Worm (Caenorhabditis elegans): Measurements from ENCODE around the gene tufm-1.

tufm-1 gene

ce11 chrIII:2805084-2805483, 9.7 kb downstream of the tufm-1 start, which contains the start of gene Y71H2AM.3:
Gene Y71H2AM.3, plus strand, starts transcription at chrIII:2805430.
- no peak; the same call in 1 of the 2 replicates for TF ChIP-seq isw-1 (GFP tag; IDR thresholded peaks at IDR 0.05)
- peak; percentile 51 for TF ChIP-seq nhr-19 (GFP tag; conservative IDR thresholded peaks at IDR 0.05)
- no peak for TF ChIP-seq egl-27 (tag; optimal IDR thresholded peaks at IDR 0.05)
- no peak for TF ChIP-seq blmp-1 (tag; optimal IDR thresholded peaks at IDR 0.05)
- TF ChIP-seq pag-3 (tag; optimal IDR thresholded peaks at IDR 0.05; ENCODE audit: borderline replicate concordance, insufficient read depth) = no peak
- TF ChIP-seq alr-1 (tag; optimal IDR thresholded peaks at IDR 0.05; ENCODE audit: borderline replicate concordance) = no peak
- peak in 2 of 3 experiments; percentile 25 to 67 for TF ChIP-seq ceh-82 (tag; optimal IDR thresholded peaks at IDR 0.05)
- TF ChIP-seq jun-1 (tag; optimal IDR thresholded peaks at IDR 0.05) = peak; percentile 11
- peak; percentile 23 for TF ChIP-seq unc-86 (tag; optimal IDR thresholded peaks at IDR 0.05)
- TF ChIP-seq nhr-28 (tag; optimal IDR thresholded peaks at IDR 0.05) = no peak
- peak; percentile 27 for TF ChIP-seq nhr-20 (tag; optimal IDR thresholded peaks at IDR 0.05)
- no peak for TF ChIP-seq mdl-1 (tag; optimal IDR thresholded peaks at IDR 0.05)
- peak; percentile 10 for TF ChIP-seq zip-4 (GFP tag; optimal IDR thresholded peaks at IDR 0.05)
- TF ChIP-seq egl-13 (tag; optimal IDR thresholded peaks at IDR 0.05) = no peak
- peak in 1 of 6 experiments; percentile 37 for TF ChIP-seq elt-3 (tag; optimal IDR thresholded peaks at IDR 0.05)
- TF ChIP-seq hpl-2 (GFP tag; optimal IDR thresholded peaks at IDR 0.05) = no peak
- peak; percentile 75 for TF ChIP-seq nhr-47 (tag; optimal IDR thresholded peaks at IDR 0.05)
- no peak for TF ChIP-seq zag-1 (tag; optimal IDR thresholded peaks at IDR 0.05)
- TF ChIP-seq pqm-1 (tag; optimal IDR thresholded peaks at IDR 0.05) = no peak
- no peak for TF ChIP-seq sptf-1 (tag; optimal IDR thresholded peaks at IDR 0.05)
- TF ChIP-seq mef-2 (tag; optimal IDR thresholded peaks at IDR 0.05) = no peak
- TF ChIP-seq sox-4 (tag; optimal IDR thresholded peaks at IDR 0.05) = no peak
- TF ChIP-seq snpc-4 (tag; optimal IDR thresholded peaks at IDR 0.05) = peak; percentile 4
- no peak for TF ChIP-seq elt-2 (tag; optimal IDR thresholded peaks at IDR 0.05)
- TF ChIP-seq nhr-90 (tag; optimal IDR thresholded peaks at IDR 0.05; ENCODE audit: poor library complexity) = peak; percentile 30
- peak; percentile 95 to 96 for TF ChIP-seq lin-35 (GFP tag; optimal IDR thresholded peaks at IDR 0.05)
- TF ChIP-seq ces-1 (GFP tag; optimal IDR thresholded peaks at IDR 0.05) = no peak
- TF ChIP-seq pax-3 (tag; optimal IDR thresholded peaks at IDR 0.05) = no peak
- TF ChIP-seq hlh-4 (tag; optimal IDR thresholded peaks at IDR 0.05) = no peak
- TF ChIP-seq ceh-90 (tag; optimal IDR thresholded peaks at IDR 0.05) = no peak
- TF ChIP-seq nhr-11 (tag; optimal IDR thresholded peaks at IDR 0.05) = no peak
- peak; percentile 41 for TF ChIP-seq swsn-7 (tag; optimal IDR thresholded peaks at IDR 0.05)
- TF ChIP-seq efl-1 (optimal IDR thresholded peaks at IDR 0.05) = peak; percentile 95 to 96
- peak; percentile 95 to 99 for TF ChIP-seq efl-1 (GFP tag; optimal IDR thresholded peaks at IDR 0.05 in 1 of 2)
- no peak for TF ChIP-seq aha-1 (tag; optimal IDR thresholded peaks at IDR 0.05)
- TF ChIP-seq irx-1 (tag; optimal IDR thresholded peaks at IDR 0.05) = no peak
- no peak for TF ChIP-seq ztf-11 (tag; optimal IDR thresholded peaks at IDR 0.05)
- TF ChIP-seq fkh-4 (tag; optimal IDR thresholded peaks at IDR 0.05; ENCODE audit: borderline replicate concordance) = no peak
- TF ChIP-seq lin-39 (tag; optimal IDR thresholded peaks at IDR 0.05) = no peak
- TF ChIP-seq nhr-85 (tag) = no peak
- TF ChIP-seq mab-9 (GFP tag; IDR thresholded peaks at IDR 0.05) = no peak
- TF ChIP-seq C04F5.9 (tag; optimal IDR thresholded peaks at IDR 0.05) = peak; percentile 40
- TF ChIP-seq skn-1 (tag; optimal IDR thresholded peaks at IDR 0.05) = no peak
- TF ChIP-seq lin-14 (GFP tag; optimal IDR thresholded peaks at IDR 0.05) = no peak
- no peak for TF ChIP-seq ets-5 (GFP tag; IDR thresholded peaks at IDR 0.05)
- no peak for TF ChIP-seq unc-130 (tag; optimal IDR thresholded peaks at IDR 0.05)
- no peak for TF ChIP-seq lir-3 (tag; optimal IDR thresholded peaks at IDR 0.05; ENCODE audit: poor library complexity)
- TF ChIP-seq aly-2 (tag; optimal IDR thresholded peaks at IDR 0.05) = no peak
- TF ChIP-seq mep-1 (tag; optimal IDR thresholded peaks at IDR 0.05) = peak; percentile 70
- TF ChIP-seq ztf-4 (tag; optimal IDR thresholded peaks at IDR 0.05) = no peak
- peak; percentile 38 for TF ChIP-seq fos-1 (tag; optimal IDR thresholded peaks at IDR 0.05)
- TF ChIP-seq nhr-12 (tag; optimal IDR thresholded peaks at IDR 0.05) = no peak
- TF ChIP-seq lin-15B (tag; optimal IDR thresholded peaks at IDR 0.05) = peak; percentile 48
- TF ChIP-seq nhr-76 (tag; optimal IDR thresholded peaks at IDR 0.05) = no peak

All from whole organism, L1 larva.